Fruit fly (Drosophila melanogaster) whole organism, embryonic: Measurements from ENCODE around the gene clumsy.
A peak's percentile ranks its signal among the peaks of the same experiment; 100 is the strongest.

Experiments used
- Ada2b ChIP-seq: fragments of 200-800 bp; sonication (Bioruptor generic); IDR thresholded peaks from 2 replicates; pipeline ENCODE4 v1.3.6; 2022; ENCODE audit warnings: missing biosample characterization, missing genetic modification characterization
- Aef1 ChIP-seq: fragments of 200-800 bp; sonication (Bioruptor generic); IDR thresholded peaks from 3 replicates; pipeline ENCODE4 v1.3.6; 2022; ENCODE audit warnings: missing biosample characterization, missing genetic modification characterization
- BEAF-32 ChIP-seq: fragments of 200-800 bp; sonication (Bioruptor generic); optimal IDR thresholded peaks from 3 replicates; lab custom pipeline; 2017; ENCODE audit warnings: missing biosample characterization, missing genetic modification characterization, mild to moderate bottlenecking, moderate library complexity, missing genetic modification reagents
- CG10147 ChIP-seq: fragments of 200-800 bp; sonication (Bioruptor generic); optimal IDR thresholded peaks from 2 replicates; lab custom pipeline; 2019; ENCODE audit warnings: missing biosample characterization, mild to moderate bottlenecking, missing genetic modification characterization, moderate library complexity
- CG10209 ChIP-seq: fragments of 200-800 bp; sonication (Bioruptor generic); optimal IDR thresholded peaks from 3 replicates; lab custom pipeline; 2017; ENCODE audit warnings: missing biosample characterization, mild to moderate bottlenecking, missing genetic modification characterization, missing genetic modification reagents
- CG10959 ChIP-seq: fragments of 200-800 bp; sonication (Bioruptor generic); IDR thresholded peaks from 2 replicates; pipeline ENCODE4 v1.3.6; 2022; ENCODE audit warnings: missing biosample characterization, missing genetic modification characterization
- CG10979 ChIP-seq: fragments of 200-800 bp; sonication (Bioruptor generic); optimal IDR thresholded peaks from 2 replicates; lab custom pipeline; 2018; ENCODE audit warnings: missing biosample characterization, mild to moderate bottlenecking, missing genetic modification characterization, moderate library complexity
- CG11398 ChIP-seq: fragments of 200-800 bp; sonication (Bioruptor generic); optimal IDR thresholded peaks from 2 replicates; lab custom pipeline; 2016; ENCODE audit warnings: missing biosample characterization, missing genetic modification characterization
- CG11504 ChIP-seq: fragments of 200-800 bp; sonication (Bioruptor generic); optimal IDR thresholded peaks from 3 replicates; lab custom pipeline; 2019; ENCODE audit warnings: missing biosample characterization, mild to moderate bottlenecking, missing genetic modification characterization, moderate library complexity
- CG12769 ChIP-seq: fragments of 200-800 bp; sonication (Bioruptor generic); optimal IDR thresholded peaks from 2 replicates; lab custom pipeline; 2019; ENCODE audit warnings: missing biosample characterization, mild to moderate bottlenecking, missing genetic modification characterization, moderate library complexity
- CG14860 ChIP-seq: fragments of 200-800 bp; sonication (Bioruptor generic); IDR thresholded peaks from 3 replicates; pipeline ENCODE4 v1.3.6; 2022; ENCODE audit warnings: missing biosample characterization, missing genetic modification characterization; ENCODE audit not compliant: partially characterized antibody
- CG15073 ChIP-seq: fragments of 200-800 bp; sonication (Bioruptor generic); optimal IDR thresholded peaks from 2 replicates; lab custom pipeline; 2016; ENCODE audit warnings: missing biosample characterization, missing genetic modification characterization
- CG1529 ChIP-seq: fragments of 200-800 bp; sonication (Bioruptor generic); optimal IDR thresholded peaks from 3 replicates; lab custom pipeline; 2018; ENCODE audit warnings: missing biosample characterization, missing genetic modification characterization
- CG15514 ChIP-seq: fragments of 200-800 bp; sonication (Bioruptor generic); optimal IDR thresholded peaks from 3 replicates; lab custom pipeline; 2017; ENCODE audit warnings: missing biosample characterization, missing genetic modification characterization, mild to moderate bottlenecking, moderate library complexity, missing genetic modification reagents
- CG16815 ChIP-seq: fragments of 200-800 bp; sonication (Bioruptor generic); optimal IDR thresholded peaks from 3 replicates; lab custom pipeline; 2017; ENCODE audit warnings: missing biosample characterization, mild to moderate bottlenecking, missing genetic modification characterization
- CG17385 ChIP-seq: fragments of 200-800 bp; sonication (Bioruptor generic); optimal IDR thresholded peaks from 3 replicates; lab custom pipeline; 2018; ENCODE audit warnings: missing biosample characterization, mild to moderate bottlenecking, missing genetic modification characterization
- CG42726 ChIP-seq: fragments of 200-800 bp; sonication (Bioruptor generic); IDR thresholded peaks from 2 replicates; pipeline ENCODE4 v1.3.6; 2022; ENCODE audit warnings: missing biosample characterization, missing genetic modification characterization; ENCODE audit not compliant: partially characterized antibody
- CG6272 ChIP-seq: fragments of 200-800 bp; sonication (Bioruptor generic); IDR thresholded peaks from 2 replicates; pipeline ENCODE4 v1.3.6; 2022; ENCODE audit warnings: missing biosample characterization, missing genetic modification characterization
- CG6791 ChIP-seq: fragments of 200-800 bp; sonication (Bioruptor generic); IDR thresholded peaks from 3 replicates; pipeline ENCODE4 v1.3.6; 2022; ENCODE audit warnings: missing biosample characterization, missing genetic modification characterization; ENCODE audit not compliant: partially characterized antibody
- CG8478 ChIP-seq: fragments of >200 bp; optimal IDR thresholded peaks from 2 replicates; lab custom pipeline; 2018
- CG9609 ChIP-seq: fragments of 200-800 bp; sonication (Bioruptor generic); optimal IDR thresholded peaks from 3 replicates; lab custom pipeline; 2016; ENCODE audit warnings: missing biosample characterization, missing genetic modification characterization
- CG9727 ChIP-seq: fragments of 200-800 bp; sonication (Bioruptor generic); optimal IDR thresholded peaks from 3 replicates; lab custom pipeline; 2017; ENCODE audit warnings: missing biosample characterization, mild to moderate bottlenecking, missing genetic modification characterization
- CG9817 ChIP-seq: fragments of 200-800 bp; sonication (Bioruptor generic); optimal IDR thresholded peaks from 2 replicates; lab custom pipeline; 2018; ENCODE audit warnings: missing biosample characterization, mild to moderate bottlenecking, missing genetic modification characterization, moderate library complexity
- CG9932 ChIP-seq: fragments of 200-800 bp; sonication (Bioruptor generic); IDR thresholded peaks from 2 replicates; pipeline ENCODE4 v1.3.6; 2022; ENCODE audit warnings: missing biosample characterization, missing genetic modification characterization
- CkIIα-i1 ChIP-seq: fragments of 200-800 bp; sonication (Bioruptor generic); IDR thresholded peaks from 2 replicates; pipeline ENCODE4 v1.3.6; 2022; ENCODE audit warnings: missing biosample characterization, missing genetic modification characterization
- HHEX ChIP-seq: fragments of 200-800 bp; sonication (Bioruptor generic); optimal IDR thresholded peaks from 3 replicates; lab custom pipeline; 2017; ENCODE audit warnings: missing biosample characterization, mild to moderate bottlenecking, missing genetic modification characterization, missing genetic modification reagents
- Hr78 ChIP-seq, 2 experiments: fragments of 200-800 bp in 1 of 2; fragments of >200 bp in 1 of 2; sonication (Bioruptor generic) in 1 of 2; optimal IDR thresholded peaks; 2 replicates each; lab custom pipeline; 2017 to 2019; ENCODE audit warnings: missing biosample characterization in 2 of 2, missing genetic modification characterization in 2 of 2, mild to moderate bottlenecking in 1 of 2, moderate library complexity in 1 of 2
- Jarid2 ChIP-seq: fragments of 200-800 bp; sonication (Bioruptor generic); optimal IDR thresholded peaks from 3 replicates; lab custom pipeline; 2017; ENCODE audit warnings: mild to moderate bottlenecking, missing biosample characterization, missing genetic modification reagents, missing genetic modification characterization
- Kr ChIP-seq: fragments of 200-800 bp; sonication (Bioruptor generic); optimal IDR thresholded peaks from 2 replicates; lab custom pipeline; 2017; ENCODE audit warnings: missing biosample characterization, mild to moderate bottlenecking, missing genetic modification characterization
- MESR4 ChIP-seq: fragments of 200-800 bp; sonication (Bioruptor generic); optimal IDR thresholded peaks from 2 replicates; lab custom pipeline; 2018; ENCODE audit warnings: missing biosample characterization, mild to moderate bottlenecking, missing genetic modification characterization, moderate library complexity
- Poxn ChIP-seq: fragments of 200-800 bp; sonication (Bioruptor generic); IDR thresholded peaks from 2 replicates; pipeline ENCODE4 v1.3.6; 2022; ENCODE audit warnings: missing biosample characterization, missing genetic modification characterization
- Sin3A ChIP-seq: fragments of >200 bp; optimal IDR thresholded peaks from 2 replicates; lab custom pipeline; 2018
- Ssrp ChIP-seq: fragments of 200-800 bp; sonication (Bioruptor generic); optimal IDR thresholded peaks from 2 replicates; lab custom pipeline; 2018; ENCODE audit warnings: missing biosample characterization, mild to moderate bottlenecking, missing genetic modification characterization, moderate library complexity
- bigmax ChIP-seq: fragments of 200-800 bp; sonication (Bioruptor generic); optimal IDR thresholded peaks from 2 replicates; lab custom pipeline; 2018; ENCODE audit warnings: missing biosample characterization, mild to moderate bottlenecking, missing genetic modification characterization
- br ChIP-seq: fragments of >200 bp; optimal IDR thresholded peaks from 2 replicates; lab custom pipeline; 2017
- btn ChIP-seq: fragments of 200-800 bp; sonication (Bioruptor generic); optimal IDR thresholded peaks from 2 replicates; lab custom pipeline; 2016; ENCODE audit warnings: missing biosample characterization, missing genetic modification characterization
- crp ChIP-seq, 2 experiments: fragments of 200-800 bp; sonication (Bioruptor generic); optimal IDR thresholded peaks; 2 replicates in 1 of 2; 3 replicates in 1 of 2; lab custom pipeline; 2017; ENCODE audit warnings: missing biosample characterization in 2 of 2, missing genetic modification characterization in 2 of 2, mild to moderate bottlenecking in 1 of 2, moderate library complexity in 1 of 2
- eyg ChIP-seq: fragments of 200-800 bp; sonication (Bioruptor generic); optimal IDR thresholded peaks from 3 replicates; lab custom pipeline; 2016; ENCODE audit warnings: missing biosample characterization, missing genetic modification characterization
- fd3F ChIP-seq: fragments of 200-800 bp; sonication (Bioruptor generic); optimal IDR thresholded peaks from 2 replicates; lab custom pipeline; 2018; ENCODE audit warnings: missing biosample characterization, mild to moderate bottlenecking, missing genetic modification characterization, moderate library complexity
- fd96Cb ChIP-seq: fragments of 200-800 bp; sonication (Bioruptor generic); optimal IDR thresholded peaks from 2 replicates; lab custom pipeline; 2018; ENCODE audit warnings: missing biosample characterization, mild to moderate bottlenecking, missing genetic modification characterization, moderate library complexity
- gcm ChIP-seq: fragments of 200-800 bp; sonication (Bioruptor generic); optimal IDR thresholded peaks from 2 replicates; lab custom pipeline; 2019; ENCODE audit warnings: missing biosample characterization, mild to moderate bottlenecking, missing genetic modification characterization, moderate library complexity
- gt ChIP-seq: fragments of 200-800 bp; sonication (Bioruptor generic); IDR thresholded peaks from 2 replicates; pipeline ENCODE4 v1.3.6; 2022; ENCODE audit warnings: missing biosample characterization, missing genetic modification characterization
- lola ChIP-seq, 3 experiments: fragments of >200 bp in 2 of 3; fragments of 200-800 bp in 1 of 3; sonication (Bioruptor generic) in 1 of 3; optimal IDR thresholded peaks; 2 replicates each; lab custom pipeline; 2017 to 2019; ENCODE audit warnings: missing biosample characterization in 3 of 3, missing genetic modification characterization in 3 of 3, mild to moderate bottlenecking in 1 of 3, moderate library complexity in 1 of 3
- pzg ChIP-seq: fragments of 200-800 bp; sonication (Bioruptor generic); optimal IDR thresholded peaks from 3 replicates; lab custom pipeline; 2018; ENCODE audit warnings: missing biosample characterization, mild to moderate bottlenecking, missing genetic modification characterization, moderate library complexity
- run ChIP-seq: fragments of 200-800 bp; sonication (Bioruptor generic); optimal IDR thresholded peaks from 3 replicates; lab custom pipeline; 2018; ENCODE audit warnings: missing biosample characterization, mild to moderate bottlenecking, missing genetic modification characterization
- sima ChIP-seq: fragments of 200-800 bp; sonication (Bioruptor generic); optimal IDR thresholded peaks from 2 replicates; lab custom pipeline; 2016; ENCODE audit warnings: missing biosample characterization, missing genetic modification characterization
- sna ChIP-seq: fragments of 200-800 bp; sonication (Bioruptor generic); IDR thresholded peaks from 2 replicates; pipeline ENCODE4 v1.3.6; 2022; ENCODE audit warnings: missing biosample characterization, missing genetic modification characterization; ENCODE audit not compliant: partially characterized antibody
- ssp ChIP-seq: fragments of 200-800 bp; sonication (Bioruptor generic); IDR thresholded peaks from 2 replicates; pipeline ENCODE4 v1.3.6; 2022; ENCODE audit warnings: missing biosample characterization, missing genetic modification characterization
- stwl ChIP-seq: fragments of 200-800 bp; sonication (Bioruptor generic); optimal IDR thresholded peaks from 3 replicates; lab custom pipeline; 2018; ENCODE audit warnings: missing biosample characterization, mild to moderate bottlenecking, missing genetic modification characterization, moderate library complexity
- vfl ChIP-seq: fragments of 200-800 bp; sonication (Bioruptor generic); optimal IDR thresholded peaks from 2 replicates; lab custom pipeline; 2016; ENCODE audit warnings: missing biosample characterization, missing genetic modification characterization
- zfh1 ChIP-seq: fragments of 200-800 bp; sonication (Bioruptor generic); IDR thresholded peaks from 3 replicates; pipeline ENCODE4 v1.3.6; 2022; ENCODE audit warnings: missing biosample characterization, missing genetic modification characterization

The clumsy gene

DNA sequence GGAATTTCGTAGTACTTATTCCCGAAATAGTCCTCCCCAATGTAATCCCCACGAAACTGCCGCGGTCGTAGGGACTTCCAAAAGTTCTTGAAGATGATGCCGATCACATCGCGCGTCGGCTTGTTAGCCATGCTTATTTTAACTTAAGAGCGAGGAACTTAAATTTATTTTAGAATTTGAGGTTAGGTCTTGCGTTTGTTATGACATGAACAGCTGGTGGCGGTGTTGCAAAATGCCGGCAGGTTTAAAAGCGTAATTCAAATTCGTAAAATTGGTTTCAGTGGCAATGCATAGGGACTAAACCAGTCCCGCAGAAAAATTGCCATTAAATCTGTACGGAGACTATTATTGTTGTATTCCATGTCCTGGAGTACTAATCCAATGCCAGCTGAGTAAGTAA, 39.9 kb upstream of the clumsy start (continued):
- TF ChIP-seq Aef1 (no peak), zfh1 (GFP tag; lab: Robert Waterston, UW) (no peak), CG16815 (no peak), crp (GFP tag; optimal IDR thresholded peaks at IDR 0.05; lab: Kevin White, UChicago) (peak; percentile 25 to 88), CG1529 (GFP tag; lab: Kevin White, UChicago) (no peak), CG6272 (GFP tag; lab: Robert Waterston, UW) (no peak), sna (0 out of 2 replicates have a peak, but pooled peaks have one; percentile 11), CG12769 (tag; lab: Kevin White, UChicago) (no peak), CG9817 (tag; lab: Kevin White, UChicago) (no peak), CG6791 (GFP tag; lab: Robert Waterston, UW) (no peak), eyg (GFP tag; lab: Kevin White, UChicago) (no peak), CG11504 (tag; lab: Kevin White, UChicago) (no peak), CG11398 (GFP tag; lab: Kevin White, UChicago) (no peak), stwl (tag; lab: Kevin White, UChicago) (no peak), bigmax (peak; percentile 100), CG10959 (no peak), pzg (GFP tag; lab: Kevin White, UChicago) (peak; percentile 63), Poxn (GFP tag; lab: Robert Waterston, UW) (no peak), CG10979 (tag; lab: Kevin White, UChicago) (no peak), btn (GFP tag; lab: Kevin White, UChicago) (no peak), HHEX (GFP tag; lab: Kevin White, UChicago) (no peak), vfl (GFP tag; lab: Kevin White, UChicago) (no peak), CG10209 (no peak), gcm (no peak), Sin3A (lab: Kevin White, UChicago) (peak; percentile 23), CG15073 (GFP tag; lab: Kevin White, UChicago) (no peak), br (lab: Kevin White, UChicago) (no peak), Kr (GFP tag; lab: Kevin White, UChicago) (no peak), CkIIα-i1 (GFP tag; lab: Robert Waterston, UW) (no peak), CG10147 (GFP tag; lab: Kevin White, UChicago) (no peak), Jarid2 (GFP tag; lab: Kevin White, UChicago) (no peak), sima (GFP tag; lab: Kevin White, UChicago) (no peak), Ada2b (GFP tag; lab: Robert Waterston, UW) (0 out of 2 replicates have a peak, but pooled peaks have one; percentile 7), CG15514 (peak; percentile 55), CG9609 (GFP tag; lab: Kevin White, UChicago) (no peak), Ssrp (no peak), gt (GFP tag; lab: Robert Waterston, UW) (no peak), ssp (GFP tag; lab: Robert Waterston, UW) (no peak), CG9727 (GFP tag; lab: Kevin White, UChicago) (no peak), CG17385 (GFP tag; lab: Kevin White, UChicago) (peak; percentile 1), BEAF-32 (GFP tag; lab: Kevin White, UChicago) (peak; percentile 18), Hr78 (GFP tag; optimal IDR thresholded peaks at IDR 0.05; lab: Kevin White, UChicago) (no peak), lola (GFP tag; optimal IDR thresholded peaks at IDR 0.05; lab: Kevin White, UChicago) (no peak), CG8478 (lab: Kevin White, UChicago) (no peak), run (no peak), MESR4 (GFP tag; lab: Kevin White, UChicago) (peak; percentile 82), CG42726 (GFP tag; lab: Robert Waterston, UW) (no peak), fd96Cb (tag; lab: Kevin White, UChicago) (no peak), fd3F (no peak), CG9932 (GFP tag; lab: Robert Waterston, UW) (0 out of 2 replicates have a peak, but pooled peaks have one; percentile 8), CG14860 (GFP tag; lab: Robert Waterston, UW) (no peak)
